Worm (Caenorhabditis elegans): ENCODE results near the gene F42A9.6.

F42A9.6 gene

DNA sequence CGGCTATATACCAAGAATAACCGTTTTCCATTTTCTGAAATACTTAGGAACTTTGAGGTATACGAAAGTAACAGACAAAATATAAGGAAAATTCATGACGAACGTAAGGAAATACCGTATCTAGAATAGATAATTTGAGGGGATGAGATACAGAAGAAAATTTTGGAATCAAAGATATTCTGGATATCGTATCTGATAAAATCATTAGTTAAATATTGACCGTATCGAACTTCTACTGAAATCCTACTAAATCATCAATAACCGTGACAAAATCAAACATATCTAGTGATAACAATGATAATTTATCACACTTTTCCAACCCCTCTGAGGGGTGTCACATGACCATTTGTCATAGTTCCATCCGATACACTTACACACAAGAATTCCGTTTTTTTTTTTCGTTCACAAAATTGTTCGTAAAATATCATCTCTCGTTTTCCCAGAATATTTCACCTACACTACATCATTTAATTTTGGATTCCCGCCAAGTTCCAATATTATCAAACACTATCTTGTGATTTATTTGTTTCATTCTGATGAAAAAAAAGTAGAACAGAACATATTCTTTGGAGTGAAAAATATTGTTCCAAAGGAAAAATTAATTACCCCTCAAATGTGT lies 8.2 kb upstream of the F42A9.6 start, which contains the start of gene Y59H11AR.4:
Y59H11AR.4 (minus strand) TSS at position 51 of the 619 bp plus-strand sequence.
- TF ChIP-seq snu-23 (GFP tag; optimal IDR thresholded peaks at IDR 0.05) (peak; percentile 17), dpl-1 (GFP tag; optimal IDR thresholded peaks at IDR 0.05) (peak in 1 of 3 experiments; percentile 25), nhr-47 (tag; optimal IDR thresholded peaks at IDR 0.05) (no peak), blmp-1 (tag; optimal IDR thresholded peaks at IDR 0.05) (peak; percentile 47), lin-35 (GFP tag; optimal IDR thresholded peaks at IDR 0.05) (peak in 1 of 2 experiments; percentile 63), elt-3 (tag; optimal IDR thresholded peaks at IDR 0.05) (peak in 1 of 6 experiments; percentile 74), efl-1 (optimal IDR thresholded peaks at IDR 0.05) (no peak), efl-1 (GFP tag; optimal IDR thresholded peaks at IDR 0.05 in 1 of 2) (peak; percentile 15 to 94), nhr-19 (GFP tag; conservative IDR thresholded peaks at IDR 0.05) (no peak)

DNA sequence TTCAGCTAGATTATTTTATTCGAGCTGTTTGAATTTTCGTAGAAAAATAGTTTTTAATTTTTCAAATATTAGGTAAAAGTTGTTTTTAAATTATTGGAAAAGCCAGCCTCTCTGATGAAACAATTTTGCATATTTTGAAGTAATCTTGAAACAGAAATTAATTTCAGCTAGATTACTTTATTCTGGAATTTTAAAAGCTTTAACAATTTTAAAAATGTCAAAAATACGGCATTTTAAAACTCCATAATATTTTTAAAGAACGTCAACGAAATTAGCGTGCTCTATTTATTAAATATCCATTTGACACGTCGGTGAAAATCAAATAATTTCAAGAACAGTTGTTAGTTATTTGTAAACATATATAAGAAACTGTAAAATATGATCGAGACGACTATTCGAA lies 6.2 kb upstream of the F42A9.6 start, which contains the start of gene Y59H11AR.10:
Y59H11AR.10 (plus strand) TSS at position 301 of the 400 bp plus-strand sequence.
- TF ChIP-seq grh-1 (GFP tag; IDR thresholded peaks at IDR 0.05), result no peak
- TF ChIP-seq lin-35 (GFP tag; optimal IDR thresholded peaks at IDR 0.05), result no peak
- TF ChIP-seq efl-1 (optimal IDR thresholded peaks at IDR 0.05), result no peak
- TF ChIP-seq efl-1 (GFP tag; optimal IDR thresholded peaks at IDR 0.05 in 1 of 2), result peak in 1 of 2 experiments; percentile 57
- no peak for TF ChIP-seq lin-13 (GFP tag; optimal IDR thresholded peaks at IDR 0.05)

- TF ChIP-seq lin-14 (GFP tag; optimal IDR thresholded peaks at IDR 0.05) (peak; percentile 79), lin-35 (GFP tag; optimal IDR thresholded peaks at IDR 0.05) (no peak), lir-3 (tag; optimal IDR thresholded peaks at IDR 0.05; ENCODE audit: poor library complexity) (no peak), swsn-7 (tag; optimal IDR thresholded peaks at IDR 0.05) (peak; percentile 4), snpc-4 (tag; optimal IDR thresholded peaks at IDR 0.05) (no peak), tlp-1 (tag; optimal IDR thresholded peaks at IDR 0.05) (no peak), C34B4.2 (tag; optimal IDR thresholded peaks at IDR 0.05) (no peak), lsy-2 (tag; optimal IDR thresholded peaks at IDR 0.05) (peak; percentile 59 to 71), dsc-1 (tag; optimal IDR thresholded peaks at IDR 0.05) (no peak), unc-30 (tag; optimal IDR thresholded peaks at IDR 0.05) (no peak), sup-37 (GFP tag; optimal IDR thresholded peaks at IDR 0.05) (no peak), nhr-47 (tag; optimal IDR thresholded peaks at IDR 0.05) (peak; percentile 26), snu-23 (GFP tag; optimal IDR thresholded peaks at IDR 0.05) (peak; percentile 57), rnt-1 (tag; optimal IDR thresholded peaks at IDR 0.05) (peak; percentile 43), pag-3 (tag; optimal IDR thresholded peaks at IDR 0.05; ENCODE audit: borderline replicate concordance, insufficient read depth) (no peak), nhr-20 (tag; optimal IDR thresholded peaks at IDR 0.05) (peak; percentile 50), nhr-11 (tag; optimal IDR thresholded peaks at IDR 0.05) (peak; percentile 45), zip-4 (GFP tag; optimal IDR thresholded peaks at IDR 0.05) (no peak), mdl-1 (tag; optimal IDR thresholded peaks at IDR 0.05) (no peak), ceh-8 (GFP tag; optimal IDR thresholded peaks at IDR 0.05) (no peak), fkh-4 (tag; optimal IDR thresholded peaks at IDR 0.05; ENCODE audit: borderline replicate concordance) (no peak), nhr-71 (tag; optimal IDR thresholded peaks at IDR 0.05) (peak; percentile 89), xbp-1 (tag; optimal IDR thresholded peaks at IDR 0.05) (no peak), pqm-1 (tag; optimal IDR thresholded peaks at IDR 0.05) (no peak), ceh-63 (GFP tag; optimal IDR thresholded peaks at IDR 0.05) (no peak), nhr-90 (tag; optimal IDR thresholded peaks at IDR 0.05; ENCODE audit: poor library complexity) (no peak), ceh-82 (tag; optimal IDR thresholded peaks at IDR 0.05) (no peak), zag-1 (tag; optimal IDR thresholded peaks at IDR 0.05) (no peak), mab-9 (GFP tag; IDR thresholded peaks at IDR 0.05) (no peak), pax-3 (tag; optimal IDR thresholded peaks at IDR 0.05) (no peak), nhr-76 (tag; optimal IDR thresholded peaks at IDR 0.05) (no peak), unc-98 (GFP tag; IDR thresholded peaks at IDR 0.05) (0 out of 2 replicates have a peak, but pooled peaks have one; percentile 10), nhr-77 (tag; optimal IDR thresholded peaks at IDR 0.05) (no peak), hlh-4 (tag; optimal IDR thresholded peaks at IDR 0.05) (no peak), skn-1 (tag; optimal IDR thresholded peaks at IDR 0.05) (no peak), hpl-2 (GFP tag; optimal IDR thresholded peaks at IDR 0.05) (no peak), mef-2 (tag; optimal IDR thresholded peaks at IDR 0.05) (peak; percentile 80), nhr-19 (GFP tag; conservative IDR thresholded peaks at IDR 0.05) (peak; percentile 66), lin-39 (tag; optimal IDR thresholded peaks at IDR 0.05) (peak; percentile 44)
Observed at ce11 chrIV:8605217-8605616, 3.8 kb upstream of the F42A9.6 start.
